Worm (Caenorhabditis elegans) whole organism, L4 larva: Measurements from ENCODE around the gene Y17D7B.10.

ENCODE experiments used
- R02D3.7 ChIP-seq: fragments of 150-350 bp; sonication (generic microtip); optimal IDR thresholded peaks from 3 replicates; lab custom pipeline; 2014; ENCODE audit warnings: missing biosample characterization, missing genetic modification characterization
- ZK546.5 ChIP-seq, 2 experiments: sonication (generic microtip); optimal IDR thresholded peaks; 2 replicates each; lab custom pipeline; 2017; ENCODE audit warnings: missing biosample characterization in 2 of 2, missing genetic modification characterization in 2 of 2
- aha-1 ChIP-seq: fragments of 150-350 bp; peaks from one replicate; lab custom pipeline; 2014; ENCODE audit warnings: missing biosample characterization, missing genetic modification characterization
- attf-4 ChIP-seq: sonication (generic microtip); optimal IDR thresholded peaks from 3 replicates; lab custom pipeline; 2017; ENCODE audit warnings: missing biosample characterization, missing genetic modification characterization
- daf-16 ChIP-seq, 3 experiments: sonication (generic microtip); optimal IDR thresholded peaks; 2 replicates each; lab custom pipeline; 2016 to 2017; ENCODE audit warnings: missing genetic modification characterization in 3 of 3, missing genetic modification reagents in 3 of 3, mild to moderate bottlenecking in 2 of 3, missing compliant biosample characterization in 2 of 3, missing biosample characterization in 1 of 3, moderate library complexity in 1 of 3
- daf-8 ChIP-seq: fragments of 200-800 bp; sonication (Bioruptor generic); IDR thresholded peaks from 2 replicates; pipeline ENCODE4 v1.3.6; 2022; ENCODE audit warnings: missing genetic modification characterization, missing compliant biosample characterization
- dmd-6 ChIP-seq: fragments of 200-800 bp; sonication (Bioruptor generic); IDR thresholded peaks from 2 replicates; pipeline ENCODE4 v1.3.6; 2022; ENCODE audit warnings: missing genetic modification reagents, missing genetic modification characterization, missing compliant biosample characterization
- dve-1 ChIP-seq: sonication (generic microtip); optimal IDR thresholded peaks from 2 replicates; lab custom pipeline; 2017; ENCODE audit warnings: antibody characterized with exemption, mild to moderate bottlenecking, missing genetic modification characterization, missing compliant biosample characterization; ENCODE audit not compliant: insufficient read depth
- egl-27 ChIP-seq: sonication (generic microtip); optimal IDR thresholded peaks from 3 replicates; lab custom pipeline; 2017; ENCODE audit warnings: missing biosample characterization, missing genetic modification reagents, missing genetic modification characterization
- egl-43 ChIP-seq: fragments of 200-800 bp; sonication (Bioruptor generic); IDR thresholded peaks from 2 replicates; pipeline ENCODE4 v1.3.6; 2022; ENCODE audit warnings: missing genetic modification reagents, missing genetic modification characterization, missing compliant biosample characterization
- fkh-10 ChIP-seq: fragments of 150-350 bp; optimal IDR thresholded peaks from 2 replicates; lab custom pipeline; 2014; ENCODE audit warnings: missing biosample characterization, missing genetic modification reagents, missing genetic modification characterization
- fos-1 ChIP-seq: fragments of 150-350 bp; optimal IDR thresholded peaks from 2 replicates; lab custom pipeline; 2014; ENCODE audit warnings: missing biosample characterization, missing genetic modification characterization
- gei-8 ChIP-seq: fragments of 200-800 bp; sonication (Bioruptor generic); optimal IDR thresholded peaks from 2 replicates; lab custom pipeline; 2018; ENCODE audit warnings: mild to moderate bottlenecking, missing genetic modification characterization, missing compliant biosample characterization
- hif-1 ChIP-seq, 2 experiments: sonication (generic microtip); optimal IDR thresholded peaks; 2 replicates each; lab custom pipeline; 2016 to 2017; ENCODE audit warnings: missing compliant biosample characterization in 2 of 2, missing genetic modification characterization in 2 of 2, missing genetic modification reagents in 2 of 2, missing genotype in 2 of 2, mild to moderate bottlenecking in 1 of 2
- hlh-11 ChIP-seq: fragments of 200-800 bp; sonication (Bioruptor generic); optimal IDR thresholded peaks from 2 replicates; lab custom pipeline; 2018; ENCODE audit warnings: mild to moderate bottlenecking, missing genetic modification characterization, missing compliant biosample characterization
- hlh-30 ChIP-seq: sonication (generic microtip); optimal IDR thresholded peaks from 2 replicates; lab custom pipeline; 2017; ENCODE audit warnings: antibody characterized with exemption, mild to moderate bottlenecking, missing genetic modification characterization, missing compliant biosample characterization; ENCODE audit not compliant: insufficient read depth
- hmg-1.1 ChIP-seq: fragments of 200-800 bp; sonication (Bioruptor generic); IDR thresholded peaks from 2 replicates; pipeline ENCODE4 v1.3.6; 2022; ENCODE audit warnings: missing genetic modification reagents, missing genetic modification characterization, missing compliant biosample characterization
- lin-1 ChIP-seq: fragments of 200-800 bp; sonication (Bioruptor generic); IDR thresholded peaks from 2 replicates; pipeline ENCODE4 v1.3.6; 2022; ENCODE audit warnings: missing genetic modification reagents, missing genetic modification characterization, missing compliant biosample characterization
- lsy-2 ChIP-seq, 2 experiments: fragments of 150-350 bp in 1 of 2; sonication (generic microtip) in 1 of 2; optimal IDR thresholded peaks; 2 replicates each; lab custom pipeline; 2014 to 2017; ENCODE audit warnings: missing biosample characterization in 2 of 2, missing genetic modification characterization in 2 of 2
- madf-5 ChIP-seq, 2 experiments: fragments of 200-800 bp; sonication (Bioruptor generic); IDR thresholded peaks; 2 replicates each; pipeline ENCODE4 v1.3.6; 2022; ENCODE audit warnings: missing compliant biosample characterization in 2 of 2, missing genetic modification characterization in 2 of 2
- mdl-1 ChIP-seq, 2 experiments: fragments of 150-350 bp in 1 of 2; sonication (generic microtip) in 1 of 2; optimal IDR thresholded peaks; 2 replicates each; lab custom pipeline; 2014 to 2017; ENCODE audit warnings: missing biosample characterization in 2 of 2, missing genetic modification characterization in 2 of 2
- nhr-102 ChIP-seq: sonication (generic microtip); optimal IDR thresholded peaks from 2 replicates; lab custom pipeline; 2016; ENCODE audit warnings: mild to moderate bottlenecking, missing genetic modification characterization, moderate library complexity, missing compliant biosample characterization
- nhr-111 ChIP-seq: fragments of 200-800 bp; sonication (Bioruptor generic); optimal IDR thresholded peaks from 2 replicates; lab custom pipeline; 2018; ENCODE audit warnings: mild to moderate bottlenecking, missing genetic modification characterization, missing compliant biosample characterization
- nhr-237 ChIP-seq: sonication (generic microtip); optimal IDR thresholded peaks from 2 replicates; lab custom pipeline; 2017; ENCODE audit warnings: missing biosample characterization, missing genetic modification characterization
- nhr-28 ChIP-seq: fragments of 150-350 bp; optimal IDR thresholded peaks from 2 replicates; lab custom pipeline; 2014; ENCODE audit warnings: missing biosample characterization, missing genetic modification characterization
- nhr-48 ChIP-seq: sonication (generic microtip); optimal IDR thresholded peaks from 2 replicates; lab custom pipeline; 2016; ENCODE audit warnings: mild to moderate bottlenecking, missing genetic modification characterization, missing compliant biosample characterization
- nhr-6 ChIP-seq: fragments of 150-350 bp; optimal IDR thresholded peaks from 2 replicates; lab custom pipeline; 2014; ENCODE audit warnings: missing biosample characterization, missing genetic modification characterization
- php-3 ChIP-seq: fragments of 200-800 bp; sonication (Bioruptor generic); IDR thresholded peaks from 2 replicates; pipeline ENCODE4 v1.3.6; 2022; ENCODE audit warnings: missing genetic modification reagents, missing genetic modification characterization, missing compliant biosample characterization
- pqm-1 ChIP-seq: sonication (generic microtip); optimal IDR thresholded peaks from 2 replicates; lab custom pipeline; 2017; ENCODE audit warnings: missing biosample characterization, missing genetic modification characterization
- sdz-12 ChIP-seq: fragments of 200-800 bp; sonication (Bioruptor generic); optimal IDR thresholded peaks from 2 replicates; lab custom pipeline; 2018; ENCODE audit warnings: mild to moderate bottlenecking, missing genetic modification characterization, missing compliant biosample characterization
- snpc-1.2 ChIP-seq: fragments of 200-800 bp; sonication (Bioruptor generic); IDR thresholded peaks from 2 replicates; pipeline ENCODE4 v1.3.6; 2022; ENCODE audit warnings: missing genetic modification reagents, missing genetic modification characterization, missing compliant biosample characterization
- spr-3 ChIP-seq: fragments of 200-800 bp; sonication (Bioruptor generic); optimal IDR thresholded peaks from 2 replicates; lab custom pipeline; 2018; ENCODE audit warnings: mild to moderate bottlenecking, missing genetic modification characterization, missing compliant biosample characterization
- unc-62 ChIP-seq, 3 experiments: fragments of 150-350 bp in 1 of 3; sonication (generic microtip); optimal IDR thresholded peaks in 2 of 3; peaks in 1 of 3; 1 replicate in 1 of 3; 2 replicates in 2 of 3; lab custom pipeline; 2014 to 2017; ENCODE audit warnings: missing biosample characterization in 3 of 3, missing genetic modification characterization in 3 of 3, missing genetic modification reagents in 3 of 3, missing genotype in 1 of 3
- vab-7 ChIP-seq: fragments of 200-800 bp; sonication (Bioruptor generic); IDR thresholded peaks from 2 replicates; pipeline ENCODE4 v1.3.6; 2022; ENCODE audit warnings: missing genetic modification reagents, missing genetic modification characterization, missing compliant biosample characterization
- zip-11 ChIP-seq: fragments of 200-800 bp; sonication (Bioruptor generic); IDR thresholded peaks from 2 replicates; pipeline ENCODE4 v1.3.6; 2022; ENCODE audit warnings: missing genetic modification characterization, missing compliant biosample characterization
- zip-2 ChIP-seq: fragments of 150-350 bp; optimal IDR thresholded peaks from 2 replicates; lab custom pipeline; 2014; ENCODE audit warnings: missing biosample characterization, missing genetic modification characterization
- ztf-7 ChIP-seq: fragments of 150-350 bp; optimal IDR thresholded peaks from 2 replicates; lab custom pipeline; 2014; ENCODE audit warnings: missing biosample characterization, missing genetic modification characterization

The Y17D7B.10 gene

ce11 chrV:18811360-18811759 is 27.8 kb downstream of the Y17D7B.10 start, which contains the start of gene C54E10.7:
TSS of gene C54E10.7 (plus strand) at chrV:18811660.
- TF ChIP-seq mdl-1 (tag; optimal IDR thresholded peaks at IDR 0.05; lab: Kevin White, UChicago) (no peak), daf-8 (GFP tag; lab: Robert Waterston, UW) (no peak), zip-11 (GFP tag; lab: Robert Waterston, UW) (no peak), fkh-10 (GFP tag; lab: Kevin White, UChicago) (no peak), snpc-1.2 (no peak), nhr-237 (tag; lab: Kevin White, UChicago) (no peak), dve-1 (tag; lab: Kevin White, UChicago) (no peak), hmg-1.1 (GFP tag; lab: Robert Waterston, UW) (no peak), sdz-12 (no peak), ztf-7 (no peak), ZK546.5 (tag; optimal IDR thresholded peaks at IDR 0.05; lab: Kevin White, UChicago) (no peak)

ce11 chrV:18819643-18820042 is 36.1 kb downstream of the Y17D7B.10 start, which contains the start of gene ncs-5:
TSS of gene ncs-5 (plus strand) at chrV:18819766.
- TF ChIP-seq fkh-10 (GFP tag; lab: Kevin White, UChicago) (no peak), aha-1 (peak; percentile 92)

ce11 chrV:18821569-18821968 is 38.1 kb downstream of the Y17D7B.10 start:
- TF ChIP-seq gei-8 (GFP tag; lab: Kevin White, UChicago) (no peak), hlh-11 (tag; lab: Kevin White, UChicago) (no peak), fkh-10 (GFP tag; lab: Kevin White, UChicago) (peak; percentile 86), vab-7 (GFP tag; lab: Robert Waterston, UW) (no peak)

DNA sequence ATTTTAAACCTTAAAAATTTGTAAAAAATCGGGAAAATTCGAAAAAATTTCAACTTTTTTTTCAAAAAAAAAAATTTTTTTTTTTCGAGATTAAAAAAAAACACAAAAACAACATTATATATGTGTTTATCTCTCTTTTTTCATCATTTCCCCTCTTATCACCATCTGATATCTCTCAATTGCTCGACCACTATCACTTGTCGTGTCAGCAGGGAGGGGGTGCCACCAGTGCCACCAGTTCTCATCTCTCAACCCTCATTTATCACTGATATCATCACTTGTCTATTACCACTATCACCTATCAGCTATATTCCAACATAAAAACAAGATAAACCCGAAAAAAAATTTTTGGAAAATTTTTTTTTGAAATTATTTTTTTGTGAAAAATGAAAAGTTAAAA is 42.9 kb downstream of the Y17D7B.10 start:
- TF ChIP-seq egl-43 (GFP tag; lab: Robert Waterston, UW) (no peak), dmd-6 (peak; percentile 42), nhr-102 (tag; lab: Kevin White, UChicago) (peak; percentile 38), attf-4 (no peak), hif-1 (tag; optimal IDR thresholded peaks at IDR 0.05; lab: Kevin White, UChicago) (no peak), nhr-111 (no peak), nhr-6 (tag; lab: Kevin White, UChicago) (no peak), sdz-12 (no peak), nhr-48 (peak; percentile 32), unc-62 (GFP tag; optimal IDR thresholded peaks at IDR 0.05 in 1 of 2; lab: Kevin White, UChicago) (peak in 1 of 2 experiments; percentile 43), unc-62 (tag; optimal IDR thresholded peaks at IDR 0.05; lab: Kevin White, UChicago) (no peak), nhr-28 (tag; lab: Kevin White, UChicago) (peak; percentile 30), madf-5 (GFP tag; IDR thresholded peaks at IDR 0.05; lab: Robert Waterston, UW) (no peak), lin-1 (0 out of 2 replicates have a peak, but pooled peaks have one; percentile 22), hlh-11 (tag; lab: Kevin White, UChicago) (peak; percentile 75), dve-1 (tag; lab: Kevin White, UChicago) (peak; percentile 68), php-3 (peak; percentile 62), hlh-30 (tag; lab: Kevin White, UChicago) (peak; percentile 44), spr-3 (GFP tag; lab: Kevin White, UChicago) (no peak), R02D3.7 (tag; lab: Kevin White, UChicago) (no peak), zip-2 (tag; lab: Kevin White, UChicago) (no peak), daf-16 (GFP tag; optimal IDR thresholded peaks at IDR 0.05; lab: Kevin White, UChicago) (peak in 1 of 2 experiments; percentile 29), daf-16 (tag; optimal IDR thresholded peaks at IDR 0.05; lab: Kevin White, UChicago) (peak; percentile 89), lsy-2 (tag; optimal IDR thresholded peaks at IDR 0.05; lab: Kevin White, UChicago) (peak in 1 of 2 experiments; percentile 34), pqm-1 (tag; lab: Kevin White, UChicago) (peak; percentile 67), egl-27 (tag; lab: Kevin White, UChicago) (no peak), vab-7 (GFP tag; lab: Robert Waterston, UW) (no peak), fos-1 (tag; lab: Kevin White, UChicago) (no peak)
